In genomic region chrX:15092775-15093386, ce11 we compare ENCODE assay signal across 6 worm cellular contexts.
TF ChIP-seq lines count a peak whose summit lies in the region.

No protein-coding gene starts in this region.

TF ChIP-seq in whole organism, L1 larva, 84 proteins besides CTCF, POLR2A, EP300 and RAD21:
- TF ChIP-seq efl-1 (optimal IDR thresholded peaks at IDR 0.05; lab: Kevin White, UChicago) (no peak), efl-1 (GFP tag; optimal IDR thresholded peaks at IDR 0.05 in 1 of 2; lab: Kevin White, UChicago) (peak in 1 of 2 experiments; percentile 87), snpc-4 (tag; optimal IDR thresholded peaks at IDR 0.05; lab: Kevin White, UChicago) (peak; percentile 74), skn-1 (tag; optimal IDR thresholded peaks at IDR 0.05; lab: Kevin White, UChicago) (no peak), blmp-1 (tag; optimal IDR thresholded peaks at IDR 0.05; lab: Kevin White, UChicago) (no peak), xbp-1 (tag; optimal IDR thresholded peaks at IDR 0.05; lab: Kevin White, UChicago) (no peak)

TF ChIP-seq in whole organism, L2 larva, 48 proteins besides CTCF, POLR2A, EP300 and RAD21:
- TF ChIP-seq snpc-4 (tag; optimal IDR thresholded peaks at IDR 0.05; lab: Kevin White, UChicago) (peak; percentile 75), lin-39 (tag; optimal IDR thresholded peaks at IDR 0.05; lab: Kevin White, UChicago) (no peak)

TF ChIP-seq in whole organism, L3 larva, 47 proteins besides CTCF, POLR2A, EP300 and RAD21:
- no peak for TF ChIP-seq eor-1 (tag; optimal IDR thresholded peaks at IDR 0.05; lab: Kevin White, UChicago)
- TF ChIP-seq snpc-4 (tag; optimal IDR thresholded peaks at IDR 0.05; lab: Kevin White, UChicago), result peak; percentile 45

TF ChIP-seq in whole organism, L4 larva, 104 proteins besides CTCF, POLR2A, EP300 and RAD21:
- no peak for TF ChIP-seq ceh-32 (tag; optimal IDR thresholded peaks at IDR 0.05; lab: Kevin White, UChicago; ENCODE audit: poor library complexity)
- peak in 1 of 2 experiments; percentile 74 for TF ChIP-seq unc-62 (GFP tag; optimal IDR thresholded peaks at IDR 0.05 in 1 of 2; lab: Kevin White, UChicago)
- TF ChIP-seq unc-62 (tag; optimal IDR thresholded peaks at IDR 0.05; lab: Kevin White, UChicago), result no peak
- peak; percentile 5 for TF ChIP-seq snpc-4 (tag; optimal IDR thresholded peaks at IDR 0.05; lab: Kevin White, UChicago)
- TF ChIP-seq vab-7 (GFP tag; IDR thresholded peaks at IDR 0.05; lab: Robert Waterston, UW), result no peak
- peak; percentile 67 for TF ChIP-seq aha-1 (tag; lab: Kevin White, UChicago)

TF ChIP-seq in whole organism, midembryonic, 9 proteins besides CTCF, POLR2A, EP300 and RAD21:
- TF ChIP-seq tab-1 (GFP tag; IDR thresholded peaks at IDR 0.05; lab: Robert Waterston, UW), result 0 out of 2 replicates have a peak, but pooled peaks have one; percentile 46
- no peak for TF ChIP-seq med-1 (GFP tag; optimal IDR thresholded peaks at IDR 0.05; lab: Kevin White, UChicago; ENCODE audit: insufficient read depth)

TF ChIP-seq in whole organism, young adult, 124 proteins besides CTCF, POLR2A, EP300 and RAD21:
- TF ChIP-seq snpc-4 (GFP tag; optimal IDR thresholded peaks at IDR 0.05; lab: Kevin White, UChicago), result peak; percentile 47
- TF ChIP-seq snpc-4 (tag; optimal IDR thresholded peaks at IDR 0.05; lab: Kevin White, UChicago), result peak in 3 of 4 experiments; percentile 20 to 87 (median 84)
- TF ChIP-seq snpc-1.1 (tag; optimal IDR thresholded peaks at IDR 0.05; lab: Kevin White, UChicago; ENCODE audit: insufficient read depth), result peak; percentile 57
- no peak for TF ChIP-seq zfh-2 (GFP tag; conservative IDR thresholded peaks at IDR 0.05; lab: Robert Waterston, UW)
- TF ChIP-seq Y53G8AR.9 (GFP tag; conservative IDR thresholded peaks at IDR 0.05; lab: Robert Waterston, UW), result no peak
